Fruit fly (Drosophila melanogaster): ENCODE results near the gene MESR3.

DNA sequence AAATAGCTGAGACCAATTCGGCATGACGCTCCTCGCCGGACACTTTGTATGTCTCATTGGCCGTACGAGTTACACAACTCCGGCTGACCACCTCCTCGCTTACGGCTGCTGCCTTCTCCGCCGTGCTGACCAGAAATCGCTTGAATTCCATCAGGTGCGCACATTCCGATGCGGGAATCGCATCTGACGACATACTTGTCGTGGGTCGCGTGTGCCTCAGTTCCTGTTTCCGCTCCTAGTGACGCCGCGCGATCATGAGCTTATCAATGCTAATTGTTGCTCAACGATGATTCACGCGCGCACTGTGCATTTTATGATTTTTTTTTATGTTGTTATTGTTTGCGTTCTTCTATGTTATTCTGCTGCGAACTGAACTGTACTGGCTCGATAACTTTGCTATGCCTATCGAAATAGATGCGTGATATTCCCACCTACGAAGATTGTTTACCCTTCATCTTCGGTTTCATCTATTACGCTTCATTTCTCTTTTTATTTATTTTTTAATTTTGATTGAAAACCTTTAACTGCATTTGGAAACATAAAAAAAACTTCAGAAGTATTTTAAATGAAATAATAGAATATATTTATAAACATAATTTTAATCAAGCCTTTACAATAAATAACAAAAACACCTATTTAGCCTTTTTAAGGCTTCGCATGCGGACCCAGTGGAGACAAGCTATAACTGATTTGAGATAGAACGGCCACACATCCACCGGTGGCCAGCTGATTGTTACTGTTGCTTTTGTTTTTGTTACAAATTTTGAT is 85.8 kb downstream of the MESR3 start, which contains the start of the genes CG10376 and CG10343:
- TF ChIP-seq CTCF (optimal IDR thresholded peaks at IDR 0.05) = no peak
- TF ChIP-seq CG8478 (optimal IDR thresholded peaks at IDR 0.05) = no peak

All from S2 (cell line).